Fruit fly (Drosophila melanogaster) whole organism, embryonic: ENCODE results near the gene IntS4.

ENCODE experiments used
- Atf3 ChIP-seq: fragments of 200-800 bp; sonication (Bioruptor generic); optimal IDR thresholded peaks from 3 replicates; lab custom pipeline; 2016; ENCODE audit warnings: missing biosample characterization, missing genetic modification characterization
- CG10366 ChIP-seq: fragments of 200-800 bp; sonication (Bioruptor generic); IDR thresholded peaks from 2 replicates; pipeline ENCODE4 v1.3.6; 2022; ENCODE audit warnings: missing biosample characterization, missing genetic modification characterization
- CG11093 ChIP-seq: fragments of 200-800 bp; sonication (Bioruptor generic); IDR thresholded peaks from 3 replicates; pipeline ENCODE4 v1.3.6; 2022; ENCODE audit warnings: missing biosample characterization, missing genetic modification characterization
- CG12155 ChIP-seq: fragments of 200-800 bp; sonication (Bioruptor generic); optimal IDR thresholded peaks from 3 replicates; lab custom pipeline; 2016; ENCODE audit warnings: missing biosample characterization, missing genetic modification characterization
- CG12942 ChIP-seq: fragments of 200-800 bp; sonication (Bioruptor generic); optimal IDR thresholded peaks from 3 replicates; lab custom pipeline; 2016; ENCODE audit warnings: missing biosample characterization, missing genetic modification characterization
- CG14441 ChIP-seq: fragments of 200-800 bp; sonication (Bioruptor generic); IDR thresholded peaks from 2 replicates; pipeline ENCODE4 v1.3.6; 2022; ENCODE audit warnings: missing biosample characterization, missing genetic modification characterization
- CG1529 ChIP-seq: fragments of 200-800 bp; sonication (Bioruptor generic); optimal IDR thresholded peaks from 3 replicates; lab custom pipeline; 2018; ENCODE audit warnings: missing biosample characterization, missing genetic modification characterization
- CG1603 ChIP-seq: fragments of 200-800 bp; sonication (Bioruptor generic); optimal IDR thresholded peaks from 2 replicates; lab custom pipeline; 2019; ENCODE audit warnings: missing biosample characterization, mild to moderate bottlenecking, missing genetic modification characterization, moderate library complexity
- CG16815 ChIP-seq: fragments of 200-800 bp; sonication (Bioruptor generic); optimal IDR thresholded peaks from 3 replicates; lab custom pipeline; 2017; ENCODE audit warnings: missing biosample characterization, mild to moderate bottlenecking, missing genetic modification characterization
- CG18619 ChIP-seq: fragments of 200-800 bp; sonication (Bioruptor generic); optimal IDR thresholded peaks from 3 replicates; lab custom pipeline; 2017; ENCODE audit warnings: missing biosample characterization, mild to moderate bottlenecking, missing genetic modification characterization
- CG30020 ChIP-seq: fragments of 200-800 bp; optimal IDR thresholded peaks from 2 replicates; lab custom pipeline; 2019; ENCODE audit warnings: missing biosample characterization, mild to moderate bottlenecking, missing genetic modification characterization, moderate library complexity
- CG32767 ChIP-seq: fragments of 200-800 bp; sonication (Bioruptor generic); IDR thresholded peaks from 2 replicates; pipeline ENCODE4 v1.3.6; 2022; ENCODE audit warnings: missing biosample characterization, missing genetic modification characterization
- CG3838 ChIP-seq: fragments of 200-800 bp; sonication (Bioruptor generic); optimal IDR thresholded peaks from 3 replicates; lab custom pipeline; 2016; ENCODE audit warnings: missing biosample characterization, missing genetic modification characterization
- CG6791 ChIP-seq: fragments of 200-800 bp; sonication (Bioruptor generic); IDR thresholded peaks from 3 replicates; pipeline ENCODE4 v1.3.6; 2022; ENCODE audit warnings: missing biosample characterization, missing genetic modification characterization; ENCODE audit not compliant: partially characterized antibody
- CG7372 ChIP-seq: fragments of 200-800 bp; sonication (Bioruptor generic); IDR thresholded peaks from 2 replicates; pipeline ENCODE4 v1.3.6; 2022; ENCODE audit warnings: missing biosample characterization, missing genetic modification characterization
- CG8765 ChIP-seq: fragments of 200-800 bp; sonication (Bioruptor generic); IDR thresholded peaks from 2 replicates; pipeline ENCODE4 v1.3.6; 2022; ENCODE audit warnings: missing biosample characterization, missing genetic modification characterization
- CG8924 ChIP-seq: fragments of 200-800 bp; optimal IDR thresholded peaks from 3 replicates; lab custom pipeline; 2019; ENCODE audit warnings: missing biosample characterization, mild to moderate bottlenecking, missing genetic modification characterization, moderate library complexity
- CG9437 ChIP-seq: fragments of 200-800 bp; sonication (Bioruptor generic); optimal IDR thresholded peaks from 2 replicates; lab custom pipeline; 2018; ENCODE audit warnings: missing biosample characterization, mild to moderate bottlenecking, missing genetic modification characterization
- CG9817 ChIP-seq: fragments of 200-800 bp; sonication (Bioruptor generic); optimal IDR thresholded peaks from 2 replicates; lab custom pipeline; 2018; ENCODE audit warnings: missing biosample characterization, mild to moderate bottlenecking, missing genetic modification characterization, moderate library complexity
- CG9932 ChIP-seq: fragments of 200-800 bp; sonication (Bioruptor generic); IDR thresholded peaks from 2 replicates; pipeline ENCODE4 v1.3.6; 2022; ENCODE audit warnings: missing biosample characterization, missing genetic modification characterization
- CoRest ChIP-seq: fragments of 200-800 bp; sonication (Bioruptor generic); optimal IDR thresholded peaks from 3 replicates; lab custom pipeline; 2018; ENCODE audit warnings: missing biosample characterization, mild to moderate bottlenecking, missing genetic modification characterization, moderate library complexity
- Fer1 ChIP-seq: fragments of 200-800 bp; sonication (Bioruptor generic); optimal IDR thresholded peaks from 2 replicates; lab custom pipeline; 2017; ENCODE audit warnings: missing biosample characterization, mild to moderate bottlenecking, missing genetic modification characterization
- Fer3 ChIP-seq: fragments of 200-800 bp; sonication (Bioruptor generic); optimal IDR thresholded peaks from 2 replicates; lab custom pipeline; 2018; ENCODE audit warnings: missing biosample characterization, mild to moderate bottlenecking, missing genetic modification characterization, moderate library complexity
- Gug ChIP-seq: fragments of 200-800 bp; sonication (Bioruptor generic); IDR thresholded peaks from 4 replicates; pipeline ENCODE4 v1.3.6; 2022; ENCODE audit warnings: missing biosample characterization, missing genetic modification characterization
- MBD-R2 ChIP-seq: fragments of 200-800 bp; sonication (Bioruptor generic); IDR thresholded peaks from 2 replicates; pipeline ENCODE4 v1.3.6; 2022; ENCODE audit warnings: missing biosample characterization, missing genetic modification characterization
- Mad ChIP-seq: fragments of 200-800 bp; sonication (Bioruptor generic); optimal IDR thresholded peaks from 2 replicates; lab custom pipeline; 2016; ENCODE audit warnings: missing biosample characterization, missing genetic modification characterization
- NC2α ChIP-seq: fragments of 200-800 bp; sonication (Bioruptor generic); optimal IDR thresholded peaks from 2 replicates; lab custom pipeline; 2016; ENCODE audit warnings: missing biosample characterization, missing genetic modification characterization
- Optix ChIP-seq: fragments of 200-800 bp; sonication (Bioruptor generic); IDR thresholded peaks from 3 replicates; pipeline ENCODE4 v1.3.6; 2022; ENCODE audit warnings: missing biosample characterization, missing genetic modification characterization
- Sox102F ChIP-seq: fragments of 200-800 bp; sonication (Bioruptor generic); optimal IDR thresholded peaks from 2 replicates; lab custom pipeline; 2018; ENCODE audit warnings: missing biosample characterization, mild to moderate bottlenecking, missing genetic modification characterization, moderate library complexity
- Vsx1 ChIP-seq: fragments of 200-800 bp; sonication (Bioruptor generic); optimal IDR thresholded peaks from 2 replicates; lab custom pipeline; 2017; ENCODE audit warnings: missing biosample characterization, mild to moderate bottlenecking, missing genetic modification characterization, missing genetic modification reagents
- ab ChIP-seq: fragments of 200-800 bp; sonication (Bioruptor generic); optimal IDR thresholded peaks from 2 replicates; lab custom pipeline; 2016; ENCODE audit warnings: missing biosample characterization, missing genetic modification characterization
- ara ChIP-seq: fragments of 200-800 bp; sonication (Bioruptor generic); IDR thresholded peaks from 2 replicates; pipeline ENCODE4 v1.3.6; 2022; ENCODE audit warnings: missing biosample characterization, missing genetic modification characterization
- corto ChIP-seq: fragments of 200-800 bp; sonication (Bioruptor generic); optimal IDR thresholded peaks from 2 replicates; lab custom pipeline; 2016; ENCODE audit warnings: missing biosample characterization, mild to moderate bottlenecking, missing genetic modification characterization, moderate library complexity
- dati ChIP-seq: fragments of 200-800 bp; sonication (Bioruptor generic); IDR thresholded peaks from 2 replicates; pipeline ENCODE4 v1.3.6; 2022; ENCODE audit warnings: missing biosample characterization, missing genetic modification characterization
- dmrt11E ChIP-seq: fragments of 200-800 bp; sonication (Bioruptor generic); optimal IDR thresholded peaks from 3 replicates; lab custom pipeline; 2018; ENCODE audit warnings: missing biosample characterization, mild to moderate bottlenecking, missing genetic modification characterization, moderate library complexity
- fru ChIP-seq: fragments of >200 bp; optimal IDR thresholded peaks from 2 replicates; lab custom pipeline; 2017
- ftz-f1 ChIP-seq: fragments of 200-800 bp; sonication (Bioruptor generic); optimal IDR thresholded peaks from 2 replicates; lab custom pipeline; 2016; ENCODE audit warnings: missing biosample characterization, missing genetic modification characterization
- gce ChIP-seq: fragments of 200-800 bp; sonication (Bioruptor generic); IDR thresholded peaks from 3 replicates; pipeline ENCODE4 v1.3.6; 2022; ENCODE audit warnings: missing biosample characterization, missing genetic modification characterization
- insv ChIP-seq, 2 experiments: fragments of 200-800 bp; sonication (Bioruptor generic); optimal IDR thresholded peaks; 3 replicates each; lab custom pipeline; 2016 to 2018; ENCODE audit warnings: missing biosample characterization in 2 of 2, missing genetic modification characterization in 2 of 2
- kay ChIP-seq: fragments of 200-800 bp; sonication (Bioruptor generic); optimal IDR thresholded peaks from 2 replicates; lab custom pipeline; 2016; ENCODE audit warnings: missing biosample characterization, missing genetic modification characterization
- klu ChIP-seq: fragments of 200-800 bp; sonication (Bioruptor generic); IDR thresholded peaks from 2 replicates; pipeline ENCODE4 v1.3.6; 2022; ENCODE audit warnings: missing biosample characterization, missing genetic modification characterization
- maf-S ChIP-seq: fragments of 200-800 bp; sonication (Bioruptor generic); optimal IDR thresholded peaks from 2 replicates; lab custom pipeline; 2016; ENCODE audit warnings: missing biosample characterization, missing genetic modification characterization
- prd ChIP-seq, 3 experiments: fragments of >200 bp in 2 of 3; fragments of 200-800 bp in 1 of 3; sonication (Bioruptor generic) in 1 of 3; optimal IDR thresholded peaks in 2 of 3; IDR thresholded peaks in 1 of 3; 2 replicates in 2 of 3; 3 replicates in 1 of 3; pipeline versions ENCODE4 v1.3.6 to Lab custom; 2017 to 2022; ENCODE audit warnings: missing biosample characterization in 1 of 3, missing genetic modification characterization in 1 of 3
- rib ChIP-seq: fragments of 200-800 bp; sonication (Bioruptor generic); IDR thresholded peaks from 2 replicates; pipeline ENCODE4 v1.3.6; 2022; ENCODE audit warnings: missing biosample characterization, missing genetic modification characterization
- sc ChIP-seq, 3 experiments: fragments of >200 bp in 2 of 3; fragments of 200-800 bp in 1 of 3; sonication (Bioruptor generic) in 1 of 3; optimal IDR thresholded peaks; 2 replicates in 2 of 3; 3 replicates in 1 of 3; lab custom pipeline; 2017; ENCODE audit warnings: mild to moderate bottlenecking in 1 of 3, missing biosample characterization in 1 of 3, missing genetic modification characterization in 1 of 3, missing genetic modification reagents in 1 of 3
- sob ChIP-seq: fragments of 200-800 bp; sonication (Bioruptor generic); IDR thresholded peaks from 2 replicates; pipeline ENCODE4 v1.3.6; 2022; ENCODE audit warnings: missing biosample characterization, missing genetic modification characterization
- sug ChIP-seq: fragments of 200-800 bp; optimal IDR thresholded peaks from 2 replicates; lab custom pipeline; 2019; ENCODE audit warnings: missing biosample characterization, mild to moderate bottlenecking, missing genetic modification characterization, moderate library complexity
- tin ChIP-seq: fragments of 200-800 bp; sonication (Bioruptor generic); optimal IDR thresholded peaks from 3 replicates; lab custom pipeline; 2016; ENCODE audit warnings: missing biosample characterization, missing genetic modification characterization
- trem ChIP-seq: fragments of 200-800 bp; optimal IDR thresholded peaks from 3 replicates; lab custom pipeline; 2019; ENCODE audit warnings: missing biosample characterization, mild to moderate bottlenecking, missing genetic modification characterization, moderate library complexity
- wek ChIP-seq: fragments of 200-800 bp; sonication (Bioruptor generic); optimal IDR thresholded peaks from 3 replicates; lab custom pipeline; 2018; ENCODE audit warnings: missing biosample characterization, mild to moderate bottlenecking, missing genetic modification characterization, moderate library complexity
- zfh2 ChIP-seq: fragments of 200-800 bp; sonication (Bioruptor generic); optimal IDR thresholded peaks from 2 replicates; lab custom pipeline; 2016; ENCODE audit warnings: missing biosample characterization, missing genetic modification characterization

The IntS4 gene

dm6 chrX:8558762-8559172, at the start of gene IntS4 (continued):
- TF ChIP-seq sug (peak; percentile 79), sc (optimal IDR thresholded peaks at IDR 0.05; lab: Kevin White, UChicago) (no peak), sc (GFP tag; optimal IDR thresholded peaks at IDR 0.05; lab: Kevin White, UChicago) (peak; percentile 24), CG1603 (no peak), CG8924 (tag; lab: Kevin White, UChicago) (peak; percentile 71), CG30020 (tag; lab: Kevin White, UChicago) (peak; percentile 63), CG12942 (GFP tag; lab: Kevin White, UChicago) (peak; percentile 73), CG32767 (GFP tag; lab: Robert Waterston, UW) (no peak), CG18619 (GFP tag; lab: Kevin White, UChicago) (peak; percentile 42), tin (GFP tag; lab: Kevin White, UChicago) (peak; percentile 66), Sox102F (GFP tag; lab: Kevin White, UChicago) (no peak), CG10366 (GFP tag; lab: Robert Waterston, UW) (peak; percentile 59), CG9437 (no peak), gce (GFP tag; lab: Robert Waterston, UW) (no peak), fru (lab: Kevin White, UChicago) (no peak), trem (tag; lab: Kevin White, UChicago) (peak; percentile 80), klu (no peak; the same call in 1 of the 2 replicates), insv (GFP tag; optimal IDR thresholded peaks at IDR 0.05; lab: Kevin White, UChicago) (peak in 1 of 2 experiments; percentile 31), Gug (GFP tag; lab: Robert Waterston, UW) (peak; percentile 84), CG11093 (GFP tag; lab: Robert Waterston, UW) (no peak), CG6791 (GFP tag; lab: Robert Waterston, UW) (peak; percentile 88), Fer1 (GFP tag; lab: Kevin White, UChicago) (peak; percentile 73), CG1529 (GFP tag; lab: Kevin White, UChicago) (no peak), corto (GFP tag; lab: Kevin White, UChicago) (peak; percentile 60), dati (GFP tag; lab: Robert Waterston, UW) (no peak), prd (optimal IDR thresholded peaks at IDR 0.05; lab: Kevin White, UChicago) (no peak), prd (GFP tag; IDR thresholded peaks at IDR 0.05; lab: Robert Waterston, UW) (peak; percentile 77), kay (GFP tag; lab: Kevin White, UChicago) (peak; percentile 43), CG7372 (GFP tag; lab: Robert Waterston, UW) (0 out of 2 replicates have a peak, but pooled peaks have one; percentile 36), rib (GFP tag; lab: Robert Waterston, UW) (0 out of 2 replicates have a peak, but pooled peaks have one; percentile 35), CG8765 (GFP tag; lab: Robert Waterston, UW) (no peak), zfh2 (GFP tag; lab: Kevin White, UChicago) (peak; percentile 63), maf-S (peak; percentile 1), Atf3 (GFP tag; lab: Kevin White, UChicago) (peak; percentile 3), wek (GFP tag; lab: Kevin White, UChicago) (no peak), CG16815 (peak; percentile 26), CoRest (tag; lab: Kevin White, UChicago) (peak; percentile 78), Fer3 (tag; lab: Kevin White, UChicago) (peak; percentile 55), CG9817 (tag; lab: Kevin White, UChicago) (no peak), Vsx1 (GFP tag; lab: Kevin White, UChicago) (peak; percentile 41), ftz-f1 (peak; percentile 56), dmrt11E (tag; lab: Kevin White, UChicago) (peak; percentile 45), MBD-R2 (GFP tag; lab: Robert Waterston, UW) (peak; percentile 92), CG3838 (peak; percentile 5), NC2α (GFP tag; lab: Kevin White, UChicago) (no peak), Mad (GFP tag; lab: Kevin White, UChicago) (peak; percentile 46), ab (GFP tag; lab: Kevin White, UChicago) (no peak), sob (GFP tag; lab: Robert Waterston, UW) (peak; percentile 70; the same call in 1 of the 2 replicates), CG9932 (GFP tag; lab: Robert Waterston, UW) (peak; percentile 91), Optix (no peak), CG14441 (GFP tag; lab: Robert Waterston, UW) (peak; percentile 68), ara (peak; percentile 48; the same call in 1 of the 2 replicates), CG12155 (GFP tag; lab: Kevin White, UChicago) (peak; percentile 65)
